Fruit fly (Drosophila melanogaster) whole organism, wandering third instar larva: ENCODE data around the gene CG3679.

ENCODE experiments used
- CG32264 ChIP-seq: fragments of 200-800 bp; sonication (Bioruptor generic); optimal IDR thresholded peaks from 2 replicates; lab custom pipeline; 2016; ENCODE audit warnings: missing biosample characterization, missing genetic modification characterization
- HLH106 ChIP-seq: fragments of 200-800 bp; optimal IDR thresholded peaks from 3 replicates; lab custom pipeline; 2019; ENCODE audit warnings: missing biosample characterization, mild to moderate bottlenecking, missing genetic modification characterization, moderate library complexity
- Hr78 ChIP-seq: fragments of >200 bp; optimal IDR thresholded peaks from 2 replicates; lab custom pipeline; 2017; ENCODE audit warnings: missing biosample characterization, missing genetic modification characterization
- Hr83 ChIP-seq: fragments of 200-300 bp; sonication (Bioruptor generic); optimal IDR thresholded peaks from 2 replicates; lab custom pipeline; 2016; ENCODE audit warnings: missing biosample characterization, mild to moderate bottlenecking, missing genetic modification characterization, moderate library complexity; ENCODE audit not compliant: poor library complexity, severe bottlenecking
- N ChIP-seq: fragments of >200 bp; optimal IDR thresholded peaks from 2 replicates; lab custom pipeline; 2018; ENCODE audit warnings: missing biosample characterization, missing external identifiers, missing genetic modification characterization
- OdsH ChIP-seq: fragments of 200-800 bp; sonication (Bioruptor generic); optimal IDR thresholded peaks from 2 replicates; lab custom pipeline; 2016; ENCODE audit warnings: missing biosample characterization, mild to moderate bottlenecking, missing genetic modification characterization
- Vsx2 ChIP-seq: fragments of 200-300, 225-300 bp; sonication (Bioruptor generic); optimal IDR thresholded peaks from 2 replicates; lab custom pipeline; 2018; ENCODE audit warnings: missing biosample characterization, missing genetic modification characterization; ENCODE audit not compliant: partially characterized antibody
- foxo ChIP-seq, 2 experiments: fragments of 200-800 bp; sonication (Bioruptor generic); optimal IDR thresholded peaks; 2 replicates in 1 of 2; 3 replicates in 1 of 2; lab custom pipeline; 2016 to 2017; ENCODE audit warnings: missing biosample characterization in 2 of 2, missing genetic modification characterization in 2 of 2
- fru ChIP-seq: fragments of 200-800 bp; sonication (Bioruptor generic); optimal IDR thresholded peaks from 3 replicates; lab custom pipeline; 2016; ENCODE audit warnings: missing biosample characterization, mild to moderate bottlenecking, missing genetic modification characterization
- lola ChIP-seq: fragments of >200 bp; optimal IDR thresholded peaks from 2 replicates; lab custom pipeline; 2017; ENCODE audit warnings: missing biosample characterization, missing genetic modification characterization
- psq ChIP-seq: fragments of 200-800 bp; sonication (Bioruptor generic); optimal IDR thresholded peaks from 3 replicates; lab custom pipeline; 2017; ENCODE audit warnings: missing biosample characterization, mild to moderate bottlenecking, missing genetic modification characterization, moderate library complexity
- rgr ChIP-seq: fragments of 200-800 bp; sonication (Bioruptor generic); optimal IDR thresholded peaks from 3 replicates; lab custom pipeline; 2016; ENCODE audit warnings: missing biosample characterization, mild to moderate bottlenecking, missing genetic modification characterization
- sv ChIP-seq: fragments of 200-800 bp; sonication (Bioruptor generic); optimal IDR thresholded peaks from 3 replicates; lab custom pipeline; 2016; ENCODE audit warnings: missing biosample characterization, missing genetic modification characterization
- usp ChIP-seq: fragments of >200 bp; optimal IDR thresholded peaks from 2 replicates; lab custom pipeline; 2017; ENCODE audit warnings: missing biosample characterization, missing genetic modification characterization

DNA sequence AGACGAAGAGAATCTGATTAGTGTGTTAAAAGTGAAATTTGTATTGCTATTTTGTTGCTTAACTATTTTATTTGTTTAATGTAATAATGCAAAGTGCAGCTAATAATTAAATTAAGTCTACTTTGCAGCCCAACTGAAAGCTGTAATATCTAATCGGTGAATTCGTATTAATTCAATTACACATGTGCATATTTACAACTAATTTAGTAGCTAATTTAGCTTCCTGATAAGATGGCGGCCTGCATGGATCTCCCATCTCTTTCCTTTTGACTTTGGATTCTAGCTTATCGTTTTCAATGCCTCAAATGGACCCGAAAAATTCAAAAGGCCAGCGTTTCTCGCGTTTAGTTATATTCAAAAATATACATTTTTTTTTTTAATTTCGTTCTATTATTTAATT, 6.1 kb downstream of the CG3679 start:
- no peak for TF ChIP-seq fru (GFP tag; lab: Kevin White, UChicago)
- TF ChIP-seq Hr78 (GFP tag; lab: Kevin White, UChicago) = no peak
- no peak for TF ChIP-seq psq (GFP tag; lab: Kevin White, UChicago)
- no peak for TF ChIP-seq CG32264 (GFP tag; lab: Kevin White, UChicago)
- no peak for TF ChIP-seq usp (GFP tag; lab: Kevin White, UChicago)
- TF ChIP-seq Vsx2 (GFP tag; lab: Kevin White, UChicago) = peak; percentile 11
- TF ChIP-seq rgr (GFP tag; lab: Kevin White, UChicago) = no peak
- no peak for TF ChIP-seq foxo (GFP tag; optimal IDR thresholded peaks at IDR 0.05; lab: Kevin White, UChicago)
- no peak for TF ChIP-seq N
- no peak for TF ChIP-seq Hr83 (GFP tag; lab: Kevin White, UChicago)
- TF ChIP-seq lola = no peak
- no peak for TF ChIP-seq HLH106
- no peak for TF ChIP-seq OdsH
- no peak for TF ChIP-seq sv
